Worm (Caenorhabditis elegans): Measurements from ENCODE around the gene sri-6.

DNA sequence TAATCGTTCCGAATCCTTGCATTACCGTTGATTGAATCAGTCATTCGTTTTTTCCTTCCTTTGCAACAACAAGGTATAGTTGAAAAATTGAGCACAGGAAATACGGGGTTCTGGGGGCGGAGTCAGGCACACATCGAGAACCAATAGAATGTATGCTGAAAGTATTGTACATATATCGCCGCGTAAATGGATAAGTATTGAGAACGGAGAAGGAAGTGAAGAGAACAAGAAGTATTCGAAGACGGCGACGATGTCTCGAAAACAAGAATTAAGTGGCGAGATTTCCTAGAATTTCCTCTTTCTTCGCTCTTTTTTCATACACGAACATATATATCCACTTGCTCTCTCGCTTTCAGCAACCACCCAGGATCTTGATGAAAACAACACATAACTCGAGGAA lies 35.6 kb downstream of the sri-6 start:
- TF ChIP-seq ces-1 (GFP tag; optimal IDR thresholded peaks at IDR 0.05) (no peak), nhr-12 (tag; optimal IDR thresholded peaks at IDR 0.05) (no peak), unc-62 (GFP tag; optimal IDR thresholded peaks at IDR 0.05) (no peak), unc-120 (tag; optimal IDR thresholded peaks at IDR 0.05; ENCODE audit: poor library complexity, severe bottlenecking) (no peak), nhr-237 (tag; optimal IDR thresholded peaks at IDR 0.05) (no peak), lin-13 (tag; optimal IDR thresholded peaks at IDR 0.05) (no peak), mls-2 (tag; optimal IDR thresholded peaks at IDR 0.05) (no peak)
